Fruit fly (Drosophila melanogaster): ENCODE results near the gene blot.

dm6 chr3L:17386612-17387382 lies 34.5 kb downstream of the blot start:
- TF ChIP-seq CG8478 (optimal IDR thresholded peaks at IDR 0.05) (no peak), CTCF (optimal IDR thresholded peaks at IDR 0.05) (no peak)

Data from S2 (cell line).